Fruit fly (Drosophila melanogaster) Kc167 (cell line): Measurements from ENCODE around the gene Jhbp7.

Experiments
- Sin3A ChIP-seq: fragments of >200 bp; optimal IDR thresholded peaks from 2 replicates; lab custom pipeline; 2018; ENCODE audit warnings: missing external identifiers
- h ChIP-seq: fragments of >200 bp; optimal IDR thresholded peaks from 3 replicates; lab custom pipeline; 2018; ENCODE audit warnings: missing external identifiers
- psq ChIP-seq: fragments of >200 bp; optimal IDR thresholded peaks from 2 replicates; lab custom pipeline; 2017; ENCODE audit warnings: missing external identifiers
- ttk ChIP-seq: sonication (Bioruptor generic); optimal IDR thresholded peaks from 2 replicates; lab custom pipeline; 2017; ENCODE audit warnings: missing external identifiers

- no peak for TF ChIP-seq psq (lab: Kevin White, UChicago)
- no peak for TF ChIP-seq Sin3A (lab: Kevin White, UChicago)
- TF ChIP-seq h: no peak
- no peak for TF ChIP-seq ttk (lab: Kevin White, UChicago)
Observed at dm6 chr3R:25277112-25277511, 39.7 kb downstream of the Jhbp7 start, which contains the start of gene CG10513.
